Worm (Caenorhabditis elegans): ENCODE results near the gene F36A4.1.

DNA sequence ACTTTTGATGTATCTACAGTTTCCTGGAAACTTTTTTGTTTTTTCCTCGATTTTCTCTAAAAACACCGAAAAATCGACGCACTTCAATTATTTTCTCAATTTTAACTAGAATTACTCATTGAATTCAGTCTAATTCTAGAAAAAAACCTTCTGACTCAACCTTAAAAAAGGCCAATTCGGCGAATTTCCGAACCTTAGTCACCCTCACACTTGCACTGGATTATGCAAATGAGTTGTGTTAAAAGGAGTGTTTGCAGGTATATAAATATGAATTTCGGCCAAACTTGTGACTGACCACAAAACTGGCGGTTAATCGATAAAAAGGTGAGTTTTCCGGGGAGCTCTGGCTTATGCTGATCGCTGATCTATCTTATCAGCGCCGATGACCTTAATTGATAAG lies 25.8 kb upstream of the F36A4.1 start, which contains the start of gene ttr-20:
- TF ChIP-seq ceh-43 (GFP tag; optimal IDR thresholded peaks at IDR 0.05): no peak
- no peak for TF ChIP-seq M03D4.4 (tag; optimal IDR thresholded peaks at IDR 0.05)
- TF ChIP-seq nhr-2 (tag; optimal IDR thresholded peaks at IDR 0.05): no peak
- no peak for TF ChIP-seq nhr-12 (tag; optimal IDR thresholded peaks at IDR 0.05)
